Fruit fly (Drosophila melanogaster): ENCODE measurements around the gene CG42681.

The CG42681 gene

dm6 chr2L:14706194-14706593, 38.0 kb upstream of the CG42681 start (continued):
- peak; percentile 42 for TF ChIP-seq crc (GFP tag; optimal IDR thresholded peaks at IDR 0.05)
- peak in 1 of 2 experiments; percentile 30 for TF ChIP-seq bsh (GFP tag; optimal IDR thresholded peaks at IDR 0.05)
- TF ChIP-seq CG15073 (GFP tag; optimal IDR thresholded peaks at IDR 0.05) = peak; percentile 21
- TF ChIP-seq CG6854 (GFP tag; optimal IDR thresholded peaks at IDR 0.05) = peak; percentile 21
- peak; percentile 65 to 88 for TF ChIP-seq chif (GFP tag; optimal IDR thresholded peaks at IDR 0.05)
- peak; percentile 39 for TF ChIP-seq Jarid2 (GFP tag; optimal IDR thresholded peaks at IDR 0.05)
- TF ChIP-seq eyg (GFP tag; optimal IDR thresholded peaks at IDR 0.05) = no peak
- peak; percentile 51 for TF ChIP-seq CG9609 (GFP tag; optimal IDR thresholded peaks at IDR 0.05)
- TF ChIP-seq ham (GFP tag; IDR thresholded peaks at IDR 0.05) = no peak
- peak; percentile 87 for TF ChIP-seq Rfx (GFP tag; IDR thresholded peaks at IDR 0.05)
- 0 out of 2 replicates have a peak, but pooled peaks have one; percentile 41 for TF ChIP-seq rib (GFP tag; IDR thresholded peaks at IDR 0.05)
- no peak for TF ChIP-seq eve (GFP tag; optimal IDR thresholded peaks at IDR 0.05)
- TF ChIP-seq CG8388 (GFP tag; optimal IDR thresholded peaks at IDR 0.05) = no peak
- peak; percentile 27; the same call in 2 of the 4 replicates for TF ChIP-seq chinmo (GFP tag; IDR thresholded peaks at IDR 0.05; ENCODE audit: partially characterized antibody)
- TF ChIP-seq Rx (GFP tag; IDR thresholded peaks at IDR 0.05) = peak; percentile 65
- no peak; the same call in 1 of the 2 replicates for TF ChIP-seq toy (GFP tag; IDR thresholded peaks at IDR 0.05)
- TF ChIP-seq Fer3 (tag; optimal IDR thresholded peaks at IDR 0.05) = peak; percentile 62
- no peak for TF ChIP-seq CG33557 (GFP tag; optimal IDR thresholded peaks at IDR 0.05)
- peak; percentile 65 for TF ChIP-seq B-H2 (GFP tag; optimal IDR thresholded peaks at IDR 0.05)
- peak; percentile 74 for TF ChIP-seq ind (GFP tag; optimal IDR thresholded peaks at IDR 0.05)
- TF ChIP-seq CG2199 (GFP tag; IDR thresholded peaks at IDR 0.05) = peak; percentile 95
- TF ChIP-seq ab (GFP tag; optimal IDR thresholded peaks at IDR 0.05) = no peak
- peak; percentile 33 for TF ChIP-seq CG12659 (GFP tag; optimal IDR thresholded peaks at IDR 0.05)
- no peak for TF ChIP-seq Gsc (GFP tag; IDR thresholded peaks at IDR 0.05)
- peak; percentile 85 for TF ChIP-seq Camta (GFP tag; optimal IDR thresholded peaks at IDR 0.05)
- TF ChIP-seq CG2712 (tag; optimal IDR thresholded peaks at IDR 0.05) = peak; percentile 78
- peak; percentile 37 for TF ChIP-seq CG12942 (GFP tag; optimal IDR thresholded peaks at IDR 0.05)
- TF ChIP-seq CG42726 (GFP tag; IDR thresholded peaks at IDR 0.05; ENCODE audit: partially characterized antibody) = no peak
- TF ChIP-seq grn (GFP tag; optimal IDR thresholded peaks at IDR 0.05) = peak; percentile 13
- no peak for TF ChIP-seq CG17385 (GFP tag; optimal IDR thresholded peaks at IDR 0.05)
- no peak; the same call in 2 of the 3 replicates for TF ChIP-seq z (GFP tag; IDR thresholded peaks at IDR 0.05)
- TF ChIP-seq CG8359 (GFP tag; optimal IDR thresholded peaks at IDR 0.05; ENCODE audit: borderline replicate concordance) = peak; percentile 61
- peak; percentile 67 for TF ChIP-seq mirr (GFP tag; optimal IDR thresholded peaks at IDR 0.05)
- TF ChIP-seq CG14965 (GFP tag; optimal IDR thresholded peaks at IDR 0.05; ENCODE audit: borderline replicate concordance) = peak; percentile 67
- TF ChIP-seq CG4328 (GFP tag; optimal IDR thresholded peaks at IDR 0.05) = peak; percentile 49
- TF ChIP-seq CG11247 (GFP tag; IDR thresholded peaks at IDR 0.05) = peak; percentile 88
- peak; percentile 7; the same call in 1 of the 2 replicates for TF ChIP-seq CG13287 (GFP tag; IDR thresholded peaks at IDR 0.05; ENCODE audit: partially characterized antibody)
- peak; percentile 48 for TF ChIP-seq Ets97D (GFP tag; optimal IDR thresholded peaks at IDR 0.05)
- peak; percentile 2 for TF ChIP-seq kni (GFP tag; optimal IDR thresholded peaks at IDR 0.05)
- TF ChIP-seq en (GFP tag; optimal IDR thresholded peaks at IDR 0.05) = peak; percentile 77
- TF ChIP-seq CrebB (tag; optimal IDR thresholded peaks at IDR 0.05) = peak; percentile 11
- TF ChIP-seq usp (GFP tag; optimal IDR thresholded peaks at IDR 0.05) = no peak
- TF ChIP-seq CG31365 (tag; optimal IDR thresholded peaks at IDR 0.05) = peak; percentile 66
- peak; percentile 81 for TF ChIP-seq Meics (GFP tag; optimal IDR thresholded peaks at IDR 0.05)
- TF ChIP-seq CG10959 (GFP tag; IDR thresholded peaks at IDR 0.05) = peak; percentile 81
- no peak for TF ChIP-seq Eip74EF (GFP tag; optimal IDR thresholded peaks at IDR 0.05)
- no peak; the same call in 2 of the 3 replicates for TF ChIP-seq ken (GFP tag; IDR thresholded peaks at IDR 0.05)
- peak; percentile 25; the same call in 1 of the 2 replicates for TF ChIP-seq gt (GFP tag; IDR thresholded peaks at IDR 0.05)
- TF ChIP-seq tup (GFP tag; optimal IDR thresholded peaks at IDR 0.05) = no peak
- TF ChIP-seq CG6654 (GFP tag; optimal IDR thresholded peaks at IDR 0.05) = peak; percentile 37

All from whole organism, embryonic.